Fruit fly (Drosophila melanogaster) whole organism, embryonic: ENCODE results near the gene CG43055.

ENCODE experiments used
- BEAF-32 ChIP-seq: fragments of 200-800 bp; sonication (Bioruptor generic); optimal IDR thresholded peaks from 3 replicates; lab custom pipeline; 2017; ENCODE audit warnings: missing biosample characterization, missing genetic modification characterization, mild to moderate bottlenecking, moderate library complexity, missing genetic modification reagents
- CG10431 ChIP-seq: fragments of 200-800 bp; sonication (Bioruptor generic); optimal IDR thresholded peaks from 3 replicates; lab custom pipeline; 2018; ENCODE audit warnings: missing biosample characterization, mild to moderate bottlenecking, missing genetic modification characterization
- CG11504 ChIP-seq: fragments of 200-800 bp; sonication (Bioruptor generic); optimal IDR thresholded peaks from 3 replicates; lab custom pipeline; 2019; ENCODE audit warnings: missing biosample characterization, mild to moderate bottlenecking, missing genetic modification characterization, moderate library complexity
- CG12769 ChIP-seq: fragments of 200-800 bp; sonication (Bioruptor generic); optimal IDR thresholded peaks from 2 replicates; lab custom pipeline; 2019; ENCODE audit warnings: missing biosample characterization, mild to moderate bottlenecking, missing genetic modification characterization, moderate library complexity
- CG14710 ChIP-seq: fragments of 200-800 bp; sonication (Bioruptor generic); optimal IDR thresholded peaks from 3 replicates; lab custom pipeline; 2019; ENCODE audit warnings: missing biosample characterization, mild to moderate bottlenecking, missing genetic modification characterization, moderate library complexity
- CG16815 ChIP-seq: fragments of 200-800 bp; sonication (Bioruptor generic); optimal IDR thresholded peaks from 3 replicates; lab custom pipeline; 2017; ENCODE audit warnings: missing biosample characterization, mild to moderate bottlenecking, missing genetic modification characterization
- CG17568 ChIP-seq: fragments of 200-800 bp; sonication (Bioruptor generic); optimal IDR thresholded peaks from 2 replicates; lab custom pipeline; 2018; ENCODE audit warnings: missing biosample characterization, mild to moderate bottlenecking, missing genetic modification characterization, moderate library complexity
- CG1792 ChIP-seq: fragments of 200-800 bp; sonication (Bioruptor generic); optimal IDR thresholded peaks from 2 replicates; lab custom pipeline; 2016; ENCODE audit warnings: missing biosample characterization, missing genetic modification characterization
- CG1832 ChIP-seq: fragments of 200-800 bp; sonication (Bioruptor generic); optimal IDR thresholded peaks from 2 replicates; lab custom pipeline; 2017; ENCODE audit warnings: missing biosample characterization, mild to moderate bottlenecking, missing genetic modification characterization, inconsistent platforms
- CG18619 ChIP-seq: fragments of 200-800 bp; sonication (Bioruptor generic); optimal IDR thresholded peaks from 3 replicates; lab custom pipeline; 2017; ENCODE audit warnings: missing biosample characterization, mild to moderate bottlenecking, missing genetic modification characterization
- CG2129 ChIP-seq: fragments of 200-800 bp; sonication (Bioruptor generic); IDR thresholded peaks from 2 replicates; pipeline ENCODE4 v1.3.6; 2022; ENCODE audit warnings: missing biosample characterization, missing genetic modification characterization; ENCODE audit not compliant: partially characterized antibody
- CG32532 ChIP-seq: fragments of 200-800 bp; sonication (Bioruptor generic); IDR thresholded peaks from 2 replicates; pipeline ENCODE4 v1.3.6; 2022; ENCODE audit warnings: missing biosample characterization, missing genetic modification characterization
- CG3847 ChIP-seq: fragments of 200-800 bp; sonication (Bioruptor generic); IDR thresholded peaks from 2 replicates; pipeline ENCODE4 v1.3.6; 2022; ENCODE audit warnings: missing biosample characterization, missing genetic modification characterization
- CG4424 ChIP-seq: fragments of 200-800 bp; sonication (Bioruptor generic); optimal IDR thresholded peaks from 3 replicates; lab custom pipeline; 2016; ENCODE audit warnings: missing biosample characterization, missing genetic modification characterization
- CG6654 ChIP-seq: fragments of 200-800 bp; sonication (Bioruptor generic); optimal IDR thresholded peaks from 2 replicates; lab custom pipeline; 2017; ENCODE audit warnings: missing biosample characterization, mild to moderate bottlenecking, missing genetic modification characterization
- CG6683 ChIP-seq: fragments of 200-800 bp; sonication (Bioruptor generic); optimal IDR thresholded peaks from 2 replicates; lab custom pipeline; 2017; ENCODE audit warnings: missing biosample characterization, mild to moderate bottlenecking, missing genetic modification characterization, missing genetic modification reagents
- CG6765 ChIP-seq: fragments of 200-800 bp; sonication (Bioruptor generic); optimal IDR thresholded peaks from 3 replicates; lab custom pipeline; 2017; ENCODE audit warnings: missing biosample characterization, mild to moderate bottlenecking, missing genetic modification characterization
- CHES-1-like ChIP-seq: fragments of 200-800 bp; sonication (Bioruptor generic); optimal IDR thresholded peaks from 2 replicates; lab custom pipeline; 2016; ENCODE audit warnings: missing biosample characterization, missing genetic modification characterization
- Dbx ChIP-seq: fragments of 200-800 bp; sonication (Bioruptor generic); IDR thresholded peaks from 3 replicates; pipeline ENCODE4 v1.3.6; 2022; ENCODE audit warnings: missing biosample characterization, missing genetic modification characterization
- E2f1 ChIP-seq: fragments of 200-800 bp; sonication (Bioruptor generic); IDR thresholded peaks from 2 replicates; pipeline ENCODE4 v1.3.6; 2022; ENCODE audit warnings: missing biosample characterization, missing genetic modification characterization
- Fer3 ChIP-seq: fragments of 200-800 bp; sonication (Bioruptor generic); optimal IDR thresholded peaks from 2 replicates; lab custom pipeline; 2018; ENCODE audit warnings: missing biosample characterization, mild to moderate bottlenecking, missing genetic modification characterization, moderate library complexity
- Lhr ChIP-seq: fragments of 200-800 bp; sonication (Bioruptor generic); optimal IDR thresholded peaks from 3 replicates; lab custom pipeline; 2017; ENCODE audit warnings: mild to moderate bottlenecking, missing biosample characterization, missing genetic modification reagents, missing genetic modification characterization
- Oaz ChIP-seq: fragments of 200-800 bp; sonication (Bioruptor generic); IDR thresholded peaks from 2 replicates; pipeline ENCODE4 v1.3.6; 2022; ENCODE audit warnings: missing biosample characterization, missing genetic modification characterization
- Oli ChIP-seq: fragments of 200-800 bp; sonication (Bioruptor generic); optimal IDR thresholded peaks from 2 replicates; lab custom pipeline; 2018; ENCODE audit warnings: missing biosample characterization, mild to moderate bottlenecking, missing genetic modification characterization, moderate library complexity
- PHDP ChIP-seq: fragments of 200-800 bp; sonication (Bioruptor generic); optimal IDR thresholded peaks from 3 replicates; lab custom pipeline; 2018; ENCODE audit warnings: missing biosample characterization, mild to moderate bottlenecking, missing genetic modification characterization, moderate library complexity
- Pdp1 ChIP-seq, 2 experiments: fragments of 200-800 bp; sonication (Bioruptor generic); optimal IDR thresholded peaks; 3 replicates each; lab custom pipeline; 2016; ENCODE audit warnings: missing biosample characterization in 2 of 2, missing genetic modification characterization in 2 of 2, mild to moderate bottlenecking in 1 of 2, moderate library complexity in 1 of 2
- Sox102F ChIP-seq: fragments of 200-800 bp; sonication (Bioruptor generic); optimal IDR thresholded peaks from 2 replicates; lab custom pipeline; 2018; ENCODE audit warnings: missing biosample characterization, mild to moderate bottlenecking, missing genetic modification characterization, moderate library complexity
- Xbp1 ChIP-seq: fragments of 200-800 bp; sonication (Bioruptor generic); optimal IDR thresholded peaks from 3 replicates; lab custom pipeline; 2016; ENCODE audit warnings: missing biosample characterization, mild to moderate bottlenecking, missing genetic modification characterization
- abd-A ChIP-seq: fragments of 200-800 bp; sonication (Bioruptor generic); optimal IDR thresholded peaks from 3 replicates; lab custom pipeline; 2019; ENCODE audit warnings: missing biosample characterization, mild to moderate bottlenecking, missing genetic modification characterization, moderate library complexity
- bigmax ChIP-seq: fragments of 200-800 bp; sonication (Bioruptor generic); optimal IDR thresholded peaks from 2 replicates; lab custom pipeline; 2018; ENCODE audit warnings: missing biosample characterization, mild to moderate bottlenecking, missing genetic modification characterization
- chinmo ChIP-seq: fragments of 200-800 bp; sonication (Bioruptor generic); IDR thresholded peaks from 4 replicates; pipeline ENCODE4 v1.3.6; 2022; ENCODE audit warnings: missing biosample characterization, missing genetic modification characterization; ENCODE audit not compliant: partially characterized antibody
- chn ChIP-seq: fragments of 200-800 bp; sonication (Bioruptor generic); optimal IDR thresholded peaks from 2 replicates; lab custom pipeline; 2016; ENCODE audit warnings: missing biosample characterization, missing genetic modification characterization
- ci ChIP-seq: fragments of 200-800 bp; sonication (Bioruptor generic); IDR thresholded peaks from 3 replicates; pipeline ENCODE4 v1.3.6; 2022; ENCODE audit warnings: missing biosample characterization, missing genetic modification characterization
- crp ChIP-seq, 2 experiments: fragments of 200-800 bp; sonication (Bioruptor generic); optimal IDR thresholded peaks; 2 replicates in 1 of 2; 3 replicates in 1 of 2; lab custom pipeline; 2017; ENCODE audit warnings: missing biosample characterization in 2 of 2, missing genetic modification characterization in 2 of 2, mild to moderate bottlenecking in 1 of 2, moderate library complexity in 1 of 2
- fd3F ChIP-seq: fragments of 200-800 bp; sonication (Bioruptor generic); optimal IDR thresholded peaks from 2 replicates; lab custom pipeline; 2018; ENCODE audit warnings: missing biosample characterization, mild to moderate bottlenecking, missing genetic modification characterization, moderate library complexity
- gce ChIP-seq: fragments of 200-800 bp; sonication (Bioruptor generic); IDR thresholded peaks from 3 replicates; pipeline ENCODE4 v1.3.6; 2022; ENCODE audit warnings: missing biosample characterization, missing genetic modification characterization
- her ChIP-seq: fragments of 200-800 bp; sonication (Bioruptor generic); optimal IDR thresholded peaks from 2 replicates; lab custom pipeline; 2016; ENCODE audit warnings: missing biosample characterization, missing genetic modification characterization
- knrl ChIP-seq: fragments of 200-800 bp; sonication (Bioruptor generic); IDR thresholded peaks from 3 replicates; pipeline ENCODE4 v1.3.6; 2022; ENCODE audit warnings: missing biosample characterization, missing genetic modification characterization; ENCODE audit not compliant: partially characterized antibody
- pan ChIP-seq, 4 experiments: fragments of >200 bp in 3 of 4; fragments of 200-800 bp in 1 of 4; sonication (Bioruptor generic) in 1 of 4; optimal IDR thresholded peaks in 3 of 4; IDR thresholded peaks in 1 of 4; 2 replicates each; pipeline versions ENCODE4 v1.3.6 to Lab custom; 2017 to 2022; ENCODE audit warnings: missing biosample characterization in 2 of 4, missing genetic modification characterization in 2 of 4, mixed read lengths in 1 of 4
- ro ChIP-seq: fragments of 200-800 bp; sonication (Bioruptor generic); IDR thresholded peaks from 2 replicates; pipeline ENCODE4 v1.3.6; 2022; ENCODE audit warnings: missing biosample characterization, missing genetic modification characterization
- sd ChIP-seq: fragments of 200-800 bp; sonication (Bioruptor generic); optimal IDR thresholded peaks from 3 replicates; lab custom pipeline; 2018; ENCODE audit warnings: missing biosample characterization, mild to moderate bottlenecking, missing genetic modification characterization, moderate library complexity
- seq ChIP-seq: fragments of 200-800 bp; sonication (Bioruptor generic); IDR thresholded peaks from 2 replicates; pipeline ENCODE4 v1.3.6; 2022; ENCODE audit warnings: missing biosample characterization, missing genetic modification characterization
- sima ChIP-seq: fragments of 200-800 bp; sonication (Bioruptor generic); optimal IDR thresholded peaks from 2 replicates; lab custom pipeline; 2016; ENCODE audit warnings: missing biosample characterization, missing genetic modification characterization
- slbo ChIP-seq: fragments of 200-800 bp; sonication (Bioruptor generic); IDR thresholded peaks from 2 replicates; pipeline ENCODE4 v1.3.6; 2022; ENCODE audit warnings: missing biosample characterization, missing genetic modification characterization
- tio ChIP-seq: fragments of 200-800 bp; sonication (Bioruptor generic); optimal IDR thresholded peaks from 2 replicates; lab custom pipeline; 2017; ENCODE audit warnings: missing biosample characterization, missing genetic modification characterization, inconsistent platforms
- twi ChIP-seq: fragments of 200-800 bp; optimal IDR thresholded peaks from 2 replicates; lab custom pipeline; 2019; ENCODE audit warnings: missing biosample characterization, mild to moderate bottlenecking, missing genetic modification characterization, moderate library complexity
- tx ChIP-seq: fragments of 200-800 bp; sonication (Bioruptor generic); optimal IDR thresholded peaks from 2 replicates; lab custom pipeline; 2016; ENCODE audit warnings: missing biosample characterization, missing genetic modification characterization
- usp ChIP-seq: fragments of >200 bp; optimal IDR thresholded peaks from 2 replicates; lab custom pipeline; 2017; ENCODE audit warnings: missing biosample characterization, missing genetic modification characterization
- vvl ChIP-seq: fragments of 200-800 bp; sonication (Bioruptor generic); IDR thresholded peaks from 2 replicates; pipeline ENCODE4 v1.3.6; 2022; ENCODE audit warnings: missing biosample characterization, missing genetic modification characterization

The CG43055 gene

DNA sequence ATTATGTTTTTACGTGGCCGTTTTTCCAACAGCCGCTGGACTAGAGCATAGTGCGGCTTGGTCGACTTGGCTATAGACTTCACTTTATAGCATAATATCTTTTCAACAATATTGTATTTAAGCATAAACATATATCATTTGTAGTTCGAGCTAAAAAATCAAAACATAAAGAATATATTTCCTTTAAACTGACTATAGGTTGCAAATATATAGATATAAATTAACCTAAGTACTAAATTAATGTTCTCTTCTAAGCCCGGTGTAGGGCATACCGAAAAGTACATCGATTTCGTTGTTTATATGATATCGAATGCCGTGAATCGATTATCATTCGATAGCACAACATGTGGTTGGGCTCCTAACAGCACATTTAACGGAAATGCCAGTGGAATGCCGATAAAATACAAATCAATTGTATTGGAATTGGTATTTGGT is 37.6 kb downstream of the CG43055 start, which contains the start of gene MFS18 (continued):
- TF ChIP-seq CG32532 (GFP tag; lab: Robert Waterston, UW) (peak; percentile 99), CG1792 (GFP tag; lab: Kevin White, UChicago) (peak; percentile 72), her (peak; percentile 69), ci (GFP tag; lab: Robert Waterston, UW) (peak; percentile 99), CG16815 (GFP tag; lab: Kevin White, UChicago) (peak; percentile 93), CG6683 (GFP tag; lab: Kevin White, UChicago) (peak; percentile 97), sima (GFP tag; lab: Kevin White, UChicago) (peak; percentile 14), Dbx (GFP tag; lab: Robert Waterston, UW) (peak; percentile 98), seq (GFP tag; lab: Robert Waterston, UW) (peak; percentile 99), Fer3 (peak; percentile 99), Pdp1 (GFP tag; optimal IDR thresholded peaks at IDR 0.05; lab: Kevin White, UChicago) (peak; percentile 85 to 87), chn (GFP tag; lab: Kevin White, UChicago) (peak; percentile 93), Xbp1 (GFP tag; lab: Kevin White, UChicago) (peak; percentile 98), sd (tag; lab: Kevin White, UChicago) (peak; percentile 98), CHES-1-like (peak; percentile 73), slbo (GFP tag; lab: Robert Waterston, UW) (peak; percentile 99), chinmo (GFP tag; lab: Robert Waterston, UW) (peak; percentile 85; the same call in 2 of the 4 replicates), ro (GFP tag; lab: Robert Waterston, UW) (peak; percentile 98), CG4424 (peak; percentile 99), crp (GFP tag; optimal IDR thresholded peaks at IDR 0.05; lab: Kevin White, UChicago) (peak; percentile 56 to 77), CG6654 (peak; percentile 91), CG12769 (no peak), fd3F (peak; percentile 89), twi (peak; percentile 70), CG11504 (peak; percentile 94), CG17568 (no peak), tx (GFP tag; lab: Kevin White, UChicago) (peak; percentile 63), E2f1 (peak; percentile 99), Lhr (GFP tag; lab: Kevin White, UChicago) (peak; percentile 89), BEAF-32 (GFP tag; lab: Kevin White, UChicago) (peak; percentile 49), CG14710 (tag; lab: Kevin White, UChicago) (peak; percentile 99), CG3847 (GFP tag; lab: Robert Waterston, UW) (peak; percentile 97), CG1832 (GFP tag; lab: Kevin White, UChicago) (no peak), Sox102F (GFP tag; lab: Kevin White, UChicago) (peak; percentile 97), abd-A (no peak), gce (GFP tag; lab: Robert Waterston, UW) (peak; percentile 98), CG6765 (GFP tag; lab: Kevin White, UChicago) (peak; percentile 97), CG10431 (GFP tag; lab: Kevin White, UChicago) (peak; percentile 57), Oaz (GFP tag; lab: Robert Waterston, UW) (peak; percentile 97), CG2129 (GFP tag; lab: Robert Waterston, UW) (no peak; the same call in 1 of the 2 replicates), usp (GFP tag; lab: Kevin White, UChicago) (no peak), bigmax (peak; percentile 75), vvl (peak; percentile 100), knrl (GFP tag; lab: Robert Waterston, UW) (no peak; the same call in 2 of the 3 replicates), CG18619 (GFP tag; lab: Kevin White, UChicago) (peak; percentile 92), pan (optimal IDR thresholded peaks at IDR 0.05; lab: Kevin White, UChicago) (no peak), pan (GFP tag; optimal IDR thresholded peaks at IDR 0.05 in 1 of 2, IDR thresholded peaks at IDR 0.05 in 1 of 2) (peak in 1 of 2 experiments; percentile 100), Oli (peak; percentile 95), PHDP (tag; lab: Kevin White, UChicago) (peak; percentile 96), tio (GFP tag; lab: Kevin White, UChicago) (no peak)
